Fruit fly (Drosophila melanogaster): ENCODE data around the gene Ufd4.

Gene Ufd4

DNA sequence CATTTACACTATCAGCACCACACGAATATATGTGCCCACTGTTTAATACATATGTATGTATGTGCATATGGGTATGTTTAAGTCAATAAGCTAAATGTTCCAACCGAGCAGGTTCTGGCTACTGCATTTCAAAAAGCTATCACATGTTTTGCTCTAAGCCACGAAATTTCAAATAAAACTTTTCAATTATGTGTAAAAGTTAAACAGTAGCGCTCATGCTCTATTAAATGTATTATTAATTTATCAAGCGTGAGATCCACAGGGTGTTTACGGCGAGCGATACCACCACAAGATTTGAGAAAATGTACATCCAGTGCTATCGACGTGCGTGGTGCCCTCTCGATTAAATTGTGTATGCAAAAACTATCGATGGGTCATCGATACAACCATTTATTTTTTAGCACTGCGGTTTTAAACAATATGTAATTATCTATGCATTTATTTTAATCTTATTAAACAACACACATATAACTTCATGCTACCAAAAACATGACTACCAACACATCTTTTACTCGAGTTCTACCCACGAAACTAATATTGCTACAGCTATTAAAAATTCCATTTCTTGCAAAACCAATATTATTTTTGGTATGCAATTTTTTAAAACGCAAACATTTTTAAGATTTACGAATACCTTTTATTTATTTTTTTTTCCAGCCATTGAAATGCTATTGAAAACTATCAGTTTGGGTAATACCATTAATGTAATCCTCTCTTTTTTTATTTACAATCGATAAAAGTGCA, 31.2 kb downstream of the Ufd4 start, which contains the start of gene Pten (continued):
- TF ChIP-seq Sox14 (GFP tag; optimal IDR thresholded peaks at IDR 0.05): peak; percentile 55
- no peak for TF ChIP-seq CG10669 (GFP tag; optimal IDR thresholded peaks at IDR 0.05)
- TF ChIP-seq fkh (GFP tag; optimal IDR thresholded peaks at IDR 0.05): peak; percentile 86
- TF ChIP-seq achi (GFP tag; optimal IDR thresholded peaks at IDR 0.05): no peak
- TF ChIP-seq Sox15 (GFP tag; optimal IDR thresholded peaks at IDR 0.05): peak; percentile 11
- TF ChIP-seq CG11762 (GFP tag; optimal IDR thresholded peaks at IDR 0.05; ENCODE audit: insufficient read depth): no peak
- peak; percentile 25 for TF ChIP-seq CG6854 (GFP tag; optimal IDR thresholded peaks at IDR 0.05)
- TF ChIP-seq acj6 (GFP tag; optimal IDR thresholded peaks at IDR 0.05): peak; percentile 50
- no peak for TF ChIP-seq dac (GFP tag; optimal IDR thresholded peaks at IDR 0.05)
- no peak for TF ChIP-seq Blimp-1 (GFP tag; optimal IDR thresholded peaks at IDR 0.05)
- peak; percentile 67 for TF ChIP-seq esn (GFP tag; optimal IDR thresholded peaks at IDR 0.05)
- no peak for TF ChIP-seq Hr38 (GFP tag; optimal IDR thresholded peaks at IDR 0.05)
- peak; percentile 80 for TF ChIP-seq Hr4 (GFP tag; optimal IDR thresholded peaks at IDR 0.05)
- peak; percentile 69 for TF ChIP-seq lz (GFP tag; optimal IDR thresholded peaks at IDR 0.05)
- no peak for TF ChIP-seq svp (GFP tag)
- TF ChIP-seq net (GFP tag; optimal IDR thresholded peaks at IDR 0.05): no peak

dm6 chr2L:10259960-10260749, 32.0 kb downstream of the Ufd4 start:
- TF ChIP-seq CG6276 (GFP tag; optimal IDR thresholded peaks at IDR 0.05) (no peak), Eip78C (GFP tag) (peak; percentile 83)

DNA sequence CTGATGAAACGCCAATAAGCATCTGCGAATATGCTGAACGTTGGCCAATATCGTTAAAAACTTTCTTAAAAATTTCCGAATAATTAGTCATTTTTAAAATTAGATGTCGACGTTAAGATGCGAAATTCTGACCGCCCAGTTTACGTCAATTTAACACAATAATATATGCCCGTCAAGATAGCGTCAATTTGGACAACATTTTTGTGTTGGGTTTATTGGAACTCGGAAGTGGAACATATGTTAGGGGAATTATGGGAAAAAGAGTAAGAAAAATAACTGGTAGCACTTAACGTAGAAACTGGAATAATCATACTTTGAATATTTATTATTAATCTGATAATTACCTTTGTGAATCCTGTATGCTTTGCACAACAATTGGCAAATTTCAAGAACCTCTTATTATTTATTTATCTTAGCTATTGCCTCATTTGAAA, 36.4 kb downstream of the Ufd4 start, which contains the start of gene CG5676:
TSS of gene CG5676 (minus strand) at position 167 of the 434 bp plus-strand sequence.
- no peak for TF ChIP-seq net (GFP tag; optimal IDR thresholded peaks at IDR 0.05)
- TF ChIP-seq CG6792 (GFP tag; optimal IDR thresholded peaks at IDR 0.05): no peak
- TF ChIP-seq Sox15 (GFP tag; optimal IDR thresholded peaks at IDR 0.05): no peak
- TF ChIP-seq CG6276 (GFP tag; optimal IDR thresholded peaks at IDR 0.05): no peak
- no peak for TF ChIP-seq vri (GFP tag; optimal IDR thresholded peaks at IDR 0.05)
- TF ChIP-seq Ets96B (tag; optimal IDR thresholded peaks at IDR 0.05): no peak
- TF ChIP-seq CG15336 (GFP tag; IDR thresholded peaks at IDR 0.05): no peak
- TF ChIP-seq CG4318 (GFP tag; optimal IDR thresholded peaks at IDR 0.05): no peak
- no peak for TF ChIP-seq CG6163 (GFP tag; IDR thresholded peaks at IDR 0.05)
- TF ChIP-seq Sox14 (GFP tag; optimal IDR thresholded peaks at IDR 0.05): no peak
- no peak for TF ChIP-seq CG8632 (GFP tag; optimal IDR thresholded peaks at IDR 0.05)
- TF ChIP-seq cyc (GFP tag; optimal IDR thresholded peaks at IDR 0.05): no peak

DNA sequence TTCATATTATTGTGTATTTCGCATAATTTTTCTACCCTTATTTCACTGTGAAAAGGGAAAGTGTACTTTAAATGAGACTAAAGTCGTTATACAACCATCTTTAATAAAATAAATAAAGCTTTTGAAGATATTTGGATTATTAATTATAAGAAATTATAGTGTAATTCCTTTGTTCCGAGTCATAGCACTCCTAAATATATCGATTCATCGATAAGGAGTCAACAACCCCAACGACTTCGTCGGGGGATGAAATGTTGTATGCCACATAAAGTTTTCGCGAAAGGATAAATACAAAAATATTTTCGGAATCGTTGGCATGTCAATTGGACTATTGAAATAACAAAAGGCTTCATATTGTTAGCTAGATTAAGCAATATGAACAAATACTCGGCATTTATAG, 40.6 kb downstream of the Ufd4 start, which contains the start of gene Ror:
TSS of gene Ror (plus strand) at position 252 of the 400 bp plus-strand sequence.
- TF ChIP-seq dsx (GFP tag; optimal IDR thresholded peaks at IDR 0.05; ENCODE audit: poor library complexity, severe bottlenecking) (no peak), fd59A (GFP tag; optimal IDR thresholded peaks at IDR 0.05) (no peak), CG6792 (GFP tag; optimal IDR thresholded peaks at IDR 0.05) (no peak), net (GFP tag; optimal IDR thresholded peaks at IDR 0.05) (no peak)

DNA sequence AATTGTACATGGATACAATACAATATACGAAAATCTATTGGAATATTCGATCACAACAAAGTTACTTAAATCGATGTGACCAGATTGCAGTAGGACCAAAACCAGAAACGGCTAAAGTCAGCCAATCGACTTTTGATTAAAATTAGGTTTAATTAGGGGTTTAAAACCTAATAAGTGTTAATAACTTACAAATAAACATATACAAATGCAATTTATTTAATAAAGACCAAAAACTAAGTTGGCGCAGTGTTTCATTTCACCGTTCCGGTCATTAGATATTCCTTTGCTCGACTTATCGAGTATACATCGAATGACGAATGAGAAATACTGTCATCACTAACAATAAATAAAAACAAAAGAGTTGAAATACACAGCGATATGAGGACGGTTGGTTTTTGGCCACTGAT, 41.7 kb downstream of the Ufd4 start, which contains the start of the genes bsk and CG31717:
TSS of gene bsk (minus strand) at position 61 of the 407 bp plus-strand sequence.
TSS of gene CG31717 (plus strand) at position 297 of the 407 bp plus-strand sequence.
- TF ChIP-seq dsx (GFP tag; optimal IDR thresholded peaks at IDR 0.05; ENCODE audit: poor library complexity, severe bottlenecking): peak; percentile 97
- TF ChIP-seq fkh (GFP tag; optimal IDR thresholded peaks at IDR 0.05): peak; percentile 36
- TF ChIP-seq Eip78C (GFP tag): peak; percentile 79
- no peak for TF ChIP-seq fd59A (GFP tag; optimal IDR thresholded peaks at IDR 0.05)
- peak; percentile 6 for TF ChIP-seq esn (GFP tag; optimal IDR thresholded peaks at IDR 0.05)
- TF ChIP-seq CG8632 (GFP tag; optimal IDR thresholded peaks at IDR 0.05): no peak
- peak; percentile 10 for TF ChIP-seq lz (GFP tag; optimal IDR thresholded peaks at IDR 0.05)
- TF ChIP-seq CG6163 (GFP tag; IDR thresholded peaks at IDR 0.05): no peak

All from whole organism, prepupa.